Worm (Caenorhabditis elegans) whole organism, midembryonic: ENCODE data around the gene aagr-3.

Experiments used
- T22C8.4 ChIP-seq: fragments of 200-800 bp; sonication (Bioruptor generic); IDR thresholded peaks from 2 replicates; pipeline ENCODE4 v1.3.6; 2022; ENCODE audit warnings: missing genetic modification characterization, missing compliant biosample characterization
- cog-1 ChIP-seq: sonication (generic microtip); optimal IDR thresholded peaks from 2 replicates; lab custom pipeline; 2016; ENCODE audit warnings: missing genetic modification characterization, missing compliant biosample characterization
- flt-1 ChIP-seq: fragments of 200-800 bp; sonication (Bioruptor generic); IDR thresholded peaks from 2 replicates; pipeline ENCODE4 v1.3.6; 2022; ENCODE audit warnings: missing genetic modification characterization, missing compliant biosample characterization
- klf-2 ChIP-seq: fragments of 200-800 bp; sonication (Bioruptor generic); conservative IDR thresholded peaks from 2 replicates; pipeline ENCODE4 v1.3.6; 2022; ENCODE audit warnings: missing genetic modification reagents, missing genetic modification characterization, missing compliant biosample characterization
- med-1 ChIP-seq: sonication (generic microtip); optimal IDR thresholded peaks from 2 replicates; lab custom pipeline; 2017; ENCODE audit warnings: missing genetic modification characterization, mild to moderate bottlenecking, missing compliant biosample characterization, antibody characterized with exemption, missing genetic modification reagents; ENCODE audit not compliant: insufficient read depth
- tab-1 ChIP-seq: fragments of 200-800 bp; sonication (Bioruptor generic); IDR thresholded peaks from 2 replicates; pipeline ENCODE4 v1.3.6; 2022; ENCODE audit warnings: missing genetic modification characterization, missing compliant biosample characterization

ce11 chrV:9731852-9732251 is 2.5 kb upstream of the aagr-3 start:
- no peak for TF ChIP-seq klf-2
- TF ChIP-seq med-1 (GFP tag; lab: Kevin White, UChicago), result no peak
- TF ChIP-seq flt-1 (GFP tag; lab: Robert Waterston, UW), result no peak
- TF ChIP-seq T22C8.4 (GFP tag; lab: Robert Waterston, UW), result no peak
- no peak for TF ChIP-seq cog-1 (tag; lab: Kevin White, UChicago)
- TF ChIP-seq tab-1 (GFP tag; lab: Robert Waterston, UW), result no peak
